Fruit fly (Drosophila melanogaster) whole organism, adult: ENCODE data around the gene CG4467.

Experiments
- CG11617 ChIP-seq: fragments of 200-800 bp; sonication (Bioruptor generic); optimal IDR thresholded peaks from 2 replicates; lab custom pipeline; 2017; ENCODE audit warnings: mild to moderate bottlenecking, missing biosample characterization, missing genetic modification reagents, missing genetic modification characterization
- CG12768 ChIP-seq: fragments of 200-800 bp; sonication (Bioruptor generic); optimal IDR thresholded peaks from 2 replicates; lab custom pipeline; 2017; ENCODE audit warnings: missing biosample characterization, missing genetic modification characterization, mild to moderate bottlenecking, moderate library complexity, missing genetic modification reagents
- CG1620 ChIP-seq: fragments of 200-800 bp; sonication (Bioruptor generic); optimal IDR thresholded peaks from 2 replicates; lab custom pipeline; 2016; ENCODE audit warnings: missing biosample characterization, missing genetic modification characterization
- CG33017 ChIP-seq: fragments of 200-800 bp; sonication (Bioruptor generic); optimal IDR thresholded peaks from 2 replicates; lab custom pipeline; 2018; ENCODE audit warnings: missing biosample characterization, mild to moderate bottlenecking, missing genetic modification characterization, moderate library complexity
- Clk ChIP-seq: fragments of 200-800 bp; sonication (Bioruptor generic); optimal IDR thresholded peaks from 2 replicates; lab custom pipeline; 2017; ENCODE audit warnings: missing biosample characterization, missing genetic modification characterization
- Hr96 ChIP-seq: fragments of 200-800 bp; sonication (Bioruptor generic); optimal IDR thresholded peaks from 2 replicates; lab custom pipeline; 2016; ENCODE audit warnings: missing biosample characterization, missing genetic modification characterization
- bab1 ChIP-seq: fragments of 200-800 bp; sonication (Bioruptor generic); optimal IDR thresholded peaks from 3 replicates; lab custom pipeline; 2019; ENCODE audit warnings: missing biosample characterization, mild to moderate bottlenecking, missing genetic modification characterization, moderate library complexity
- cic ChIP-seq: fragments of 200-800 bp; sonication (Bioruptor generic); optimal IDR thresholded peaks from 2 replicates; lab custom pipeline; 2017; ENCODE audit warnings: missing biosample characterization, mild to moderate bottlenecking, missing genetic modification characterization, moderate library complexity
- kay ChIP-seq: fragments of 200-800 bp; sonication (Bioruptor generic); peaks from one replicate; lab custom pipeline; 2016; ENCODE audit warnings: missing biosample characterization, missing genetic modification characterization, borderline replicate concordance
- ovo ChIP-seq: fragments of 200-800 bp; sonication (Bioruptor generic); optimal IDR thresholded peaks from 2 replicates; lab custom pipeline; 2016; ENCODE audit warnings: missing biosample characterization, missing genetic modification characterization
- pad ChIP-seq: fragments of 200-800 bp; sonication (Bioruptor generic); optimal IDR thresholded peaks from 3 replicates; lab custom pipeline; 2017; ENCODE audit warnings: missing biosample characterization, missing genetic modification characterization, mild to moderate bottlenecking, moderate library complexity, missing genetic modification reagents
- tj ChIP-seq: fragments of 200-800 bp; sonication (Bioruptor generic); optimal IDR thresholded peaks from 3 replicates; lab custom pipeline; 2017; ENCODE audit warnings: missing biosample characterization, mild to moderate bottlenecking, missing genetic modification characterization, moderate library complexity

dm6 chr3R:23215434-23215730 lies 33.3 kb downstream of the CG4467 start:
- TF ChIP-seq CG1620 (GFP tag; lab: Kevin White, UChicago) (no peak), kay (GFP tag; lab: Kevin White, UChicago) (no peak), pad (GFP tag; lab: Kevin White, UChicago) (no peak), Hr96 (no peak), ovo (GFP tag; lab: Kevin White, UChicago) (no peak), CG11617 (no peak), Clk (GFP tag; lab: Kevin White, UChicago) (no peak), CG12768 (GFP tag; lab: Kevin White, UChicago) (no peak), bab1 (GFP tag; lab: Kevin White, UChicago) (no peak), CG33017 (tag; lab: Kevin White, UChicago) (no peak), cic (GFP tag; lab: Kevin White, UChicago) (no peak), tj (GFP tag; lab: Kevin White, UChicago) (peak; percentile 92)
